Fruit fly (Drosophila melanogaster): ENCODE measurements around the gene aub.

DNA sequence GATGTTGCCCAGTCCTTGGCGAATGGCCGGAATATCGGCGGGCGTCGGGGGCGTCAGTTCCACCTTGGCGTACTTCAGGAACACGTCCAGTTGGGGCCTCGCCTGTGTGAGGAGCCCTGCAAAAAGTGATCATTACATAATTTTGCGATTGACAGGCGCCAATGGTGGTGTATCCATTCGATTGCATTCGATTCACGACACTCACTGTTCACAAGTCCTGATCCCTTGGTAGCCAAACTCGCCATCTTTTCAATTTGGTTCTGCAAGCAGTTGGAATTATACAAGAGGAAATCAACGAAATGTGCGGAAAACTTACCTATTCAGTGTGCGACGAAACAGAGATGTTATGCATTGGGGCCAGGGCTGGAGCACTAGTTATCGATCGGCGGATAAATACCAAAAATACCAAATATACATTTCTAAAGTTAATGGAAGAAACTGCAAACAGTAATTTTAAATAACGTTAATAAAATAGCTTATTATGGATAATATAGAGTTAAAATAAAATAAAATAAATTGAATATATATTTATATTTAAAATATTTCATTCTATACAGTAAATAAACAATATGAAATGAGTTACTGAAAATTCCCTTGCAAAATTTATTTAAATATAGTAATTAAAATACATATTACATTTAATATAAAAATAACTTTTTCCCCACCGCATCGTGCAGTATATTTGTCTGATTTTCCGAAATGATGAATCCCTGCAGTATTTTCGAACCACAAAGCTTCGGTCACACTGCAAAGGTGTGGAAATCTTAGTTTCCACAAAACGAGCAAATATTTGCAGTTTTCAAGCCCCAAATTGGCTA is 25.0 kb downstream of the aub start, which contains the start of the genes ATPsynG and SCAR:
- TF ChIP-seq Blimp-1 (GFP tag; optimal IDR thresholded peaks at IDR 0.05) (no peak), Dip2 (GFP tag; IDR thresholded peaks at IDR 0.05) (no peak)

Data from whole organism, embryonic.